Worm (Caenorhabditis elegans) whole organism, L2 larva: ENCODE data around the gene ani-1.

ENCODE experiments used
- C34F6.9 ChIP-seq: fragments of 150-350 bp; optimal IDR thresholded peaks from 2 replicates; lab custom pipeline; 2014; ENCODE audit warnings: missing biosample characterization, missing genetic modification characterization
- Y55F3AM.14 ChIP-seq: fragments of 200-800 bp; sonication (Bioruptor generic); optimal IDR thresholded peaks from 2 replicates; lab custom pipeline; 2018; ENCODE audit warnings: mild to moderate bottlenecking, missing genetic modification characterization, missing compliant biosample characterization
- alr-1 ChIP-seq: fragments of 150-350 bp; optimal IDR thresholded peaks from 2 replicates; lab custom pipeline; 2014; ENCODE audit warnings: missing biosample characterization, missing genetic modification characterization
- ceh-16 ChIP-seq: fragments of 150-350 bp; optimal IDR thresholded peaks from 2 replicates; lab custom pipeline; 2014; ENCODE audit warnings: missing biosample characterization, missing genetic modification characterization
- crh-2 ChIP-seq: sonication (generic microtip); optimal IDR thresholded peaks from 2 replicates; lab custom pipeline; 2017; ENCODE audit warnings: missing biosample characterization, missing genetic modification characterization
- dmd-4 ChIP-seq: sonication (generic microtip); optimal IDR thresholded peaks from 2 replicates; lab custom pipeline; 2017; ENCODE audit warnings: missing biosample characterization, missing genetic modification characterization
- egl-27 ChIP-seq: sonication (generic microtip); optimal IDR thresholded peaks from 3 replicates; lab custom pipeline; 2017; ENCODE audit warnings: missing biosample characterization, missing genetic modification reagents, missing genetic modification characterization
- elt-1 ChIP-seq: fragments of 150-350 bp; optimal IDR thresholded peaks from 2 replicates; lab custom pipeline; 2014; ENCODE audit warnings: missing biosample characterization, missing genetic modification characterization
- elt-3 ChIP-seq: sonication (generic microtip); optimal IDR thresholded peaks from 2 replicates; lab custom pipeline; 2017; ENCODE audit warnings: missing biosample characterization, missing genetic modification characterization
- fos-1 ChIP-seq: fragments of 150-350 bp; optimal IDR thresholded peaks from 2 replicates; lab custom pipeline; 2014; ENCODE audit warnings: missing biosample characterization, missing genetic modification characterization
- gmeb-1 ChIP-seq: fragments of 150-350 bp; optimal IDR thresholded peaks from 2 replicates; lab custom pipeline; 2014; ENCODE audit warnings: missing biosample characterization, missing genetic modification characterization
- lin-11 ChIP-seq: fragments of 150-350 bp; sonication (generic microtip); optimal IDR thresholded peaks from 2 replicates; lab custom pipeline; 2014; ENCODE audit warnings: missing biosample characterization, missing genetic modification characterization, inconsistent platforms, mixed read lengths
- lin-13 ChIP-seq: fragments of 150-350 bp; optimal IDR thresholded peaks from 2 replicates; lab custom pipeline; 2014; ENCODE audit warnings: missing biosample characterization, missing genetic modification reagents, missing genetic modification characterization
- lsy-2 ChIP-seq, 2 experiments: fragments of 150-350 bp in 1 of 2; sonication (generic microtip) in 1 of 2; optimal IDR thresholded peaks; 2 replicates each; lab custom pipeline; 2014 to 2017; ENCODE audit warnings: missing biosample characterization in 2 of 2, missing genetic modification characterization in 2 of 2
- mab-5 ChIP-seq: fragments of 150-350 bp; optimal IDR thresholded peaks from 2 replicates; lab custom pipeline; 2014; ENCODE audit warnings: missing biosample characterization, missing genetic modification characterization
- mbf-1 ChIP-seq: sonication (generic microtip); optimal IDR thresholded peaks from 2 replicates; lab custom pipeline; 2017; ENCODE audit warnings: missing biosample characterization, missing genetic modification characterization
- mdl-1 ChIP-seq, 2 experiments: fragments of 150-350 bp in 1 of 2; sonication (generic microtip) in 1 of 2; optimal IDR thresholded peaks; 2 replicates each; lab custom pipeline; 2017; ENCODE audit warnings: missing biosample characterization in 2 of 2, missing genetic modification characterization in 2 of 2
- nhr-10 ChIP-seq: sonication (generic microtip); optimal IDR thresholded peaks from 2 replicates; lab custom pipeline; 2017; ENCODE audit warnings: missing biosample characterization, missing genetic modification characterization
- nhr-11 ChIP-seq: fragments of 150-350 bp; optimal IDR thresholded peaks from 2 replicates; lab custom pipeline; 2014; ENCODE audit warnings: missing biosample characterization, missing genetic modification characterization
- nhr-12 ChIP-seq: fragments of 150-350 bp; optimal IDR thresholded peaks from 2 replicates; lab custom pipeline; 2014; ENCODE audit warnings: missing biosample characterization, missing genetic modification characterization
- nhr-129 ChIP-seq: fragments of 150-350 bp; optimal IDR thresholded peaks from 2 replicates; lab custom pipeline; 2014; ENCODE audit warnings: missing biosample characterization, missing genetic modification characterization
- nhr-23 ChIP-seq: fragments of 150-350 bp; optimal IDR thresholded peaks from 2 replicates; lab custom pipeline; 2014; ENCODE audit warnings: missing biosample characterization, missing genetic modification reagents, missing genetic modification characterization
- nhr-237 ChIP-seq: fragments of 150-350 bp; optimal IDR thresholded peaks from 2 replicates; lab custom pipeline; 2014; ENCODE audit warnings: missing biosample characterization, missing genetic modification characterization
- nhr-25 ChIP-seq: fragments of 150-350 bp; sonication (generic microtip); optimal IDR thresholded peaks from 3 replicates; lab custom pipeline; 2014; ENCODE audit warnings: missing biosample characterization, missing genetic modification characterization
- nhr-77 ChIP-seq: fragments of 150-350 bp; optimal IDR thresholded peaks from 2 replicates; lab custom pipeline; 2014; ENCODE audit warnings: missing biosample characterization, missing genetic modification characterization
- skn-1 ChIP-seq: sonication (generic microtip); optimal IDR thresholded peaks from 2 replicates; lab custom pipeline; 2017; ENCODE audit warnings: missing biosample characterization, missing genetic modification characterization
- sma-3 ChIP-seq: sonication (generic microtip); optimal IDR thresholded peaks from 2 replicates; lab custom pipeline; 2016; ENCODE audit warnings: missing genetic modification reagents, missing genetic modification characterization, missing compliant biosample characterization
- sma-9 ChIP-seq, 2 experiments: fragments of 150-350 bp in 1 of 2; sonication (generic microtip) in 1 of 2; optimal IDR thresholded peaks; 2 replicates each; lab custom pipeline; 2014 to 2016; ENCODE audit warnings: missing genetic modification characterization in 2 of 2, mild to moderate bottlenecking in 1 of 2, missing biosample characterization in 1 of 2, missing compliant biosample characterization in 1 of 2, missing genetic modification reagents in 1 of 2, moderate library complexity in 1 of 2
- snpc-4 ChIP-seq: fragments of 150-350 bp; optimal IDR thresholded peaks from 2 replicates; lab custom pipeline; 2014; ENCODE audit warnings: missing biosample characterization, missing genetic modification characterization
- unc-39 ChIP-seq: fragments of 150-350 bp; optimal IDR thresholded peaks from 2 replicates; lab custom pipeline; 2014; ENCODE audit warnings: missing biosample characterization, missing genetic modification characterization
- unc-55 ChIP-seq: fragments of 150-350 bp; sonication (generic microtip); optimal IDR thresholded peaks from 3 replicates; lab custom pipeline; 2014; ENCODE audit warnings: missing biosample characterization, missing genetic modification reagents, missing genetic modification characterization
- zag-1 ChIP-seq: fragments of 150-350 bp; optimal IDR thresholded peaks from 2 replicates; lab custom pipeline; 2014; ENCODE audit warnings: missing biosample characterization, missing genetic modification characterization
- ztf-1 ChIP-seq: fragments of 200-800 bp; sonication (Bioruptor generic); conservative IDR thresholded peaks from 2 replicates; pipeline ENCODE4 v1.3.6; 2022; ENCODE audit warnings: missing genetic modification characterization, missing compliant biosample characterization
- ztf-11 ChIP-seq: sonication (generic microtip); optimal IDR thresholded peaks from 2 replicates; lab custom pipeline; 2017; ENCODE audit warnings: missing biosample characterization, missing genetic modification characterization
- ztf-4 ChIP-seq: fragments of 150-350 bp; optimal IDR thresholded peaks from 2 replicates; lab custom pipeline; 2014; ENCODE audit warnings: missing biosample characterization, missing genetic modification characterization

Gene ani-1

DNA sequence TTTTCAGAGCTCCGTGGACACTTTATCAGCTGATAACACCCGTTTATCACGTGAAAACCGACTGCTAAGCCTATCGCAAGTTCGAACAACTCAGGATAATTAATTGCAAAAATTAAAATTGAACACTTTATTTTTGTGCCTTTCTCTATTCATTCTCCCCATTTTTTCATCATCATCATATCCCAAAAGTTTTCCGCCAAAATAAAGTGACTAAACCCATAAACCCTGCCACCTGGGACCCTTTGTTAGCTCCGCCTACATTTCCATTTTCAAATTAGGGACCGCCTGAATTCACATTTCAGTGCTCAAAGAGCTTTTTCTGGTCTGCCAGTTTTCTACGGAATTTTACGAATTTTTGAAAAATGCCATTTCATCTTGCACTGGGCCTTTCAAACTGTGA, 31.3 kb upstream of the ani-1 start, which contains the start of gene arrd-16:
arrd-16 (plus strand) TSS at position 301 of the 400 bp plus-strand sequence.
- TF ChIP-seq elt-1 (tag; lab: Kevin White, UChicago) (no peak), fos-1 (tag; lab: Kevin White, UChicago) (no peak), lin-13 (no peak), sma-9 (GFP tag; optimal IDR thresholded peaks at IDR 0.05; lab: Kevin White, UChicago) (no peak), sma-9 (tag; optimal IDR thresholded peaks at IDR 0.05; lab: Kevin White, UChicago) (no peak), gmeb-1 (no peak), ztf-1 (GFP tag; lab: Robert Waterston, UW) (no peak), unc-39 (no peak), nhr-77 (no peak), egl-27 (tag; lab: Kevin White, UChicago) (no peak), mbf-1 (tag; lab: Kevin White, UChicago) (no peak), sma-3 (no peak), dmd-4 (no peak)

DNA sequence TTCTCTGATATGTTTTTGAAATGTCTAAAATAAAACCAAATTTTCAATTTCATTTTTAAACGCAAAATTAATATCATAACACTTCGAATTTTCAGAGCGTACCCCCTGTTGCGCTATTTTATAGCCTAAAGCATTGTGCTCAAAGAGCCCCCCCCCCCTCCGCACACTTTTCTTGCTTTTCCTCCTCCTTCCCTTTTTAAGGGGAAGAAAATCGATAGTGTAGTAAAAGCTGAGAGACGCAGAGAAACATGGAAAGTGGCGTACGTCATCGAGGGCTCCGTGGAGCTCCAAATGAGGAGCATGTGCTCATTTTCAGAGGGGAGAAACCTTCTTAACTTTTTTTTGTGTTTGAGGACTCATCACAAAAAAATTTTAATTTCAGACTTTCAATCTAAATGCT, 19.3 kb upstream of the ani-1 start, which contains the start of gene cccp-1:
cccp-1 (plus strand) TSS at position 377 of the 400 bp plus-strand sequence.
- TF ChIP-seq C34F6.9: peak; percentile 67
- no peak for TF ChIP-seq nhr-11 (tag; lab: Kevin White, UChicago)
- TF ChIP-seq mdl-1 (tag; optimal IDR thresholded peaks at IDR 0.05; lab: Kevin White, UChicago): peak in 1 of 2 experiments; percentile 54
- peak; percentile 12 for TF ChIP-seq lin-11
- TF ChIP-seq lsy-2 (tag; optimal IDR thresholded peaks at IDR 0.05; lab: Kevin White, UChicago): peak in 1 of 2 experiments; percentile 53
- TF ChIP-seq crh-2 (tag; lab: Kevin White, UChicago): peak; percentile 48
- no peak for TF ChIP-seq egl-27 (tag; lab: Kevin White, UChicago)
- TF ChIP-seq fos-1 (tag; lab: Kevin White, UChicago): peak; percentile 13
- TF ChIP-seq unc-55 (GFP tag; lab: Kevin White, UChicago): peak; percentile 75
- peak; percentile 48 for TF ChIP-seq zag-1 (tag; lab: Kevin White, UChicago)
- TF ChIP-seq dmd-4: no peak
- TF ChIP-seq nhr-129 (tag; lab: Kevin White, UChicago): peak; percentile 33
- peak; percentile 2 for TF ChIP-seq mab-5

DNA sequence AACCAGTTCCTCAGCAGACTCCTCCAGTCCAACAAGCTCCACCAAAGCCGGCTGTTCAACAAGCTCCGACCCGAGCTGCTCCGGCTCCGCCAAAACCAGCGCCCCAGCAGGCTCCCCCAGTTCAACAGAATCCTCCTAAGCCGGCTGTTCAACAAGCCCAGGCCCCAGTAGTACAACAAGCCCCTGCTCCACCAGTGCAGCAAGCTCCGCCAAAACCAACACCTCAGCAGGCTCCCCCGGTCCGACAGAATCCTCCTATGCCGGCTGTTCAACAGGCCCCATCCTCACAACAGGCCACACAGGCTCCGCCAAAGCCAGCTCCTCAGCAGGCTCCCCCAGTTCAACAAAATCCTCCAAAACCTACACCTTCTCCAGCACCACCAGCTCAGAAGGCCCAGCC, 17.4 kb upstream of the ani-1 start:
- TF ChIP-seq nhr-25 (no peak), mdl-1 (tag; optimal IDR thresholded peaks at IDR 0.05; lab: Kevin White, UChicago) (no peak), mbf-1 (tag; lab: Kevin White, UChicago) (no peak), elt-3 (tag; lab: Kevin White, UChicago) (no peak)

DNA sequence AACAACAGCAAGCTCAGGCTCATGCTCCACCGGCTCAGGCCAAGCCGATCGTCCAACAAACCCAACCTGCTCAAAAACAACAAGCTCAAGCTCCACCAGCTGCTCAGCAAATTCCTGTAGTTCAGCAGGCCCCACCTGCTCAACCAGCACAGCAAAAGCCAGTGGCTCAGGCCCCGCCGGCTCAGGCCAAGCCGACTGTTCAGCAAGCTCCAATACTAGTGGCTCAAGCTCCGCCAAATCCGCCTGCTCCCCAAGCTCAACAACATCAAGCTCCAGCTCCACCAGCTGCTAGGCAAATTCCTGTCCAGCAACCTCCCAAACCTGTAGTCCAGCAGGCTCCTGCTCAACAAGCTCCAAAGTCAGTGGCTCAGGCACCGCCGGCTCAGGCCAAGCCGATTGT, 16.6 kb upstream of the ani-1 start:
- TF ChIP-seq ztf-1 (GFP tag; lab: Robert Waterston, UW) (0 out of 2 replicates have a peak, but pooled peaks have one; percentile 8), ceh-16 (tag; lab: Kevin White, UChicago) (no peak), nhr-12 (no peak), snpc-4 (tag; lab: Kevin White, UChicago) (no peak), skn-1 (tag; lab: Kevin White, UChicago) (no peak), nhr-25 (no peak)

DNA sequence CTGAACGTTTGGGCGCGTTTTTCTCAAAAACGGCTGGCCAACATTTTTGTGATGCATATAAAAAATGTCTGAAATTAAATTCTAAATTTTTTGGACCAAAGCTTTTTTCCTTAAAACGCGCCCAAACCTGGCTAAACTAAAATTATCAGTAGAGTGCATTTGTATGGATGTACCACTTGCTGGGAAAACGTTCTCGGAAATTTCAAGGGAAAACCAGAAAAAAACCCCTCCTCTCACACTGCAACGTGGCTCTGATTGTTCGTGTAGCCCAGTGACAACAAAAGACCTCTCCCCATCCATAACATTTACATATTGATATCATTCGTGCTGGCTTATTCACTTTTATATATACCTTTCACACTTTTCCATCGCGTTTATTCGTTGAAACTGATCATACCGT, 15.7 kb upstream of the ani-1 start, which contains the start of gene Y49E10.29:
Y49E10.29 (plus strand) TSS at position 301 of the 400 bp plus-strand sequence.
- TF ChIP-seq nhr-12 (no peak), alr-1 (tag; lab: Kevin White, UChicago) (no peak), ceh-16 (tag; lab: Kevin White, UChicago) (no peak), ztf-11 (tag; lab: Kevin White, UChicago) (no peak), skn-1 (tag; lab: Kevin White, UChicago) (no peak), nhr-10 (tag; lab: Kevin White, UChicago) (no peak), nhr-11 (tag; lab: Kevin White, UChicago) (no peak), Y55F3AM.14 (GFP tag; lab: Kevin White, UChicago) (no peak), C34F6.9 (no peak), ztf-4 (tag; lab: Kevin White, UChicago) (no peak), mbf-1 (tag; lab: Kevin White, UChicago) (no peak), ztf-1 (GFP tag; lab: Robert Waterston, UW) (no peak), snpc-4 (tag; lab: Kevin White, UChicago) (no peak), zag-1 (tag; lab: Kevin White, UChicago) (no peak), nhr-237 (tag; lab: Kevin White, UChicago) (no peak), nhr-23 (tag; lab: Kevin White, UChicago) (no peak), egl-27 (tag; lab: Kevin White, UChicago) (no peak)
